Fruit fly (Drosophila melanogaster) whole organism, adult: ENCODE results near the gene Sgs5bis.

Experiments used
- CG11617 ChIP-seq: fragments of 200-800 bp; sonication (Bioruptor generic); optimal IDR thresholded peaks from 2 replicates; lab custom pipeline; 2017; ENCODE audit warnings: mild to moderate bottlenecking, missing biosample characterization, missing genetic modification reagents, missing genetic modification characterization
- CG12768 ChIP-seq: fragments of 200-800 bp; sonication (Bioruptor generic); optimal IDR thresholded peaks from 2 replicates; lab custom pipeline; 2017; ENCODE audit warnings: missing biosample characterization, missing genetic modification characterization, mild to moderate bottlenecking, moderate library complexity, missing genetic modification reagents
- CG14711 ChIP-seq: fragments of 200-800 bp; sonication (Bioruptor generic); optimal IDR thresholded peaks from 2 replicates; lab custom pipeline; 2018; ENCODE audit warnings: missing biosample characterization, mild to moderate bottlenecking, missing genetic modification characterization, moderate library complexity
- CG1620 ChIP-seq: fragments of 200-800 bp; sonication (Bioruptor generic); optimal IDR thresholded peaks from 2 replicates; lab custom pipeline; 2016; ENCODE audit warnings: missing biosample characterization, missing genetic modification characterization
- CG33017 ChIP-seq: fragments of 200-800 bp; sonication (Bioruptor generic); optimal IDR thresholded peaks from 2 replicates; lab custom pipeline; 2018; ENCODE audit warnings: missing biosample characterization, mild to moderate bottlenecking, missing genetic modification characterization, moderate library complexity
- CG7101 ChIP-seq: fragments of 200-800 bp; sonication (Bioruptor generic); optimal IDR thresholded peaks from 2 replicates; lab custom pipeline; 2018; ENCODE audit warnings: missing biosample characterization, mild to moderate bottlenecking, missing genetic modification characterization, moderate library complexity
- Crg-1 ChIP-seq: fragments of 200-800 bp; sonication (Bioruptor generic); optimal IDR thresholded peaks from 2 replicates; lab custom pipeline; 2016; ENCODE audit warnings: missing biosample characterization, missing genetic modification characterization
- Hr96 ChIP-seq: fragments of 200-800 bp; sonication (Bioruptor generic); optimal IDR thresholded peaks from 2 replicates; lab custom pipeline; 2016; ENCODE audit warnings: missing biosample characterization, missing genetic modification characterization
- bab1 ChIP-seq: fragments of 200-800 bp; sonication (Bioruptor generic); optimal IDR thresholded peaks from 3 replicates; lab custom pipeline; 2019; ENCODE audit warnings: missing biosample characterization, mild to moderate bottlenecking, missing genetic modification characterization, moderate library complexity
- cic ChIP-seq: fragments of 200-800 bp; sonication (Bioruptor generic); optimal IDR thresholded peaks from 2 replicates; lab custom pipeline; 2017; ENCODE audit warnings: missing biosample characterization, mild to moderate bottlenecking, missing genetic modification characterization, moderate library complexity
- cnc ChIP-seq, 2 experiments: fragments of >200 bp; optimal IDR thresholded peaks; 2 replicates each; lab custom pipeline; 2017
- kay ChIP-seq: fragments of 200-800 bp; sonication (Bioruptor generic); peaks from one replicate; lab custom pipeline; 2016; ENCODE audit warnings: missing biosample characterization, missing genetic modification characterization, borderline replicate concordance
- pad ChIP-seq: fragments of 200-800 bp; sonication (Bioruptor generic); optimal IDR thresholded peaks from 3 replicates; lab custom pipeline; 2017; ENCODE audit warnings: missing biosample characterization, missing genetic modification characterization, mild to moderate bottlenecking, moderate library complexity, missing genetic modification reagents
- toe ChIP-seq: fragments of 200-800 bp; sonication (Bioruptor generic); optimal IDR thresholded peaks from 2 replicates; lab custom pipeline; 2016; ENCODE audit warnings: missing biosample characterization, missing genetic modification characterization

- peak; percentile 54 for TF ChIP-seq CG12768
- no peak for TF ChIP-seq Hr96 (GFP tag; lab: Kevin White, UChicago)
- peak; percentile 88 for TF ChIP-seq kay
- TF ChIP-seq CG7101 = no peak
- no peak for TF ChIP-seq bab1 (GFP tag; lab: Kevin White, UChicago)
- TF ChIP-seq CG11617 = no peak
- no peak for TF ChIP-seq CG33017
- TF ChIP-seq cic (GFP tag; lab: Kevin White, UChicago) = no peak
- no peak for TF ChIP-seq CG14711 (tag; lab: Kevin White, UChicago)
- no peak for TF ChIP-seq CG1620 (GFP tag; lab: Kevin White, UChicago)
- TF ChIP-seq pad = no peak
- TF ChIP-seq toe (GFP tag; lab: Kevin White, UChicago) = no peak
- TF ChIP-seq cnc (optimal IDR thresholded peaks at IDR 0.05; lab: Kevin White, UChicago) = no peak
- no peak for TF ChIP-seq Crg-1 (GFP tag; lab: Kevin White, UChicago)
These were observed 21.6 kb downstream of the Sgs5bis start for dm6 chr3R:17615746-17616145.
